Worm (Caenorhabditis elegans) whole organism, late embryonic: Measurements from ENCODE around the gene fbxa-202.

ENCODE experiments used
- F13H6.1 ChIP-seq: sonication (generic microtip); optimal IDR thresholded peaks from 2 replicates; lab custom pipeline; 2016; ENCODE audit warnings: missing genetic modification characterization, missing compliant biosample characterization
- ama-1 ChIP-seq: fragments of 150-350 bp; optimal IDR thresholded peaks from 2 replicates; lab custom pipeline; 2014
- ceh-31 ChIP-seq: sonication (generic microtip); optimal IDR thresholded peaks from 2 replicates; lab custom pipeline; 2016; ENCODE audit warnings: missing genetic modification characterization, missing compliant biosample characterization
- ceh-9 ChIP-seq: sonication (generic microtip); optimal IDR thresholded peaks from 2 replicates; lab custom pipeline; 2016; ENCODE audit warnings: mild to moderate bottlenecking, missing genetic modification characterization, inconsistent platforms, missing compliant biosample characterization
- elt-2 ChIP-seq: sonication (generic microtip); optimal IDR thresholded peaks from 2 replicates; lab custom pipeline; 2016; ENCODE audit warnings: missing genetic modification reagents, missing genetic modification characterization, missing compliant biosample characterization
- elt-4 ChIP-seq: sonication (generic microtip); optimal IDR thresholded peaks from 2 replicates; lab custom pipeline; 2016; ENCODE audit warnings: missing genetic modification characterization, missing compliant biosample characterization
- lim-6 ChIP-seq: sonication (generic microtip); optimal IDR thresholded peaks from 2 replicates; lab custom pipeline; 2016; ENCODE audit warnings: missing genetic modification characterization, missing compliant biosample characterization
- pha-4 ChIP-seq: fragments of 150-350 bp; optimal IDR thresholded peaks from 2 replicates; lab custom pipeline; 2018; ENCODE audit warnings: missing biosample characterization, missing genetic modification reagents, missing genetic modification characterization
- ref-2 ChIP-seq: sonication (generic microtip); optimal IDR thresholded peaks from 2 replicates; lab custom pipeline; 2016; ENCODE audit warnings: missing genetic modification characterization, missing compliant biosample characterization
- rnt-1 ChIP-seq: sonication (generic microtip); optimal IDR thresholded peaks from 2 replicates; lab custom pipeline; 2016; ENCODE audit warnings: missing genetic modification characterization, missing compliant biosample characterization

ce11 chrV:6358709-6359108, 31.6 kb downstream of the fbxa-202 start:
- TF ChIP-seq lim-6 (no peak), F13H6.1 (tag; lab: Kevin White, UChicago) (no peak), elt-4 (tag; lab: Kevin White, UChicago) (no peak), ceh-31 (tag; lab: Kevin White, UChicago) (no peak), pha-4 (tag; lab: Kevin White, UChicago) (no peak), rnt-1 (tag; lab: Kevin White, UChicago) (no peak), ama-1 (lab: Kevin White, UChicago) (no peak), ceh-9 (tag; lab: Kevin White, UChicago) (no peak), elt-2 (no peak), ref-2 (tag; lab: Kevin White, UChicago) (no peak)
